Worm (Caenorhabditis elegans) whole organism, L1 larva: ENCODE data around the gene F26F12.5.

ENCODE experiments used
- C16A3.4 ChIP-seq: fragments of 150-350 bp; optimal IDR thresholded peaks from 2 replicates; lab custom pipeline; 2014; ENCODE audit warnings: missing biosample characterization, missing genetic modification characterization
- C34B4.2 ChIP-seq: sonication (generic microtip); optimal IDR thresholded peaks from 2 replicates; lab custom pipeline; 2017; ENCODE audit warnings: mild to moderate bottlenecking, missing genetic modification characterization, missing compliant biosample characterization
- F16B12.6 ChIP-seq: fragments of 150-350 bp; optimal IDR thresholded peaks from 2 replicates; lab custom pipeline; 2014; ENCODE audit warnings: missing biosample characterization, missing genetic modification characterization
- Y116A8C.19 ChIP-seq: sonication (generic microtip); optimal IDR thresholded peaks from 2 replicates; lab custom pipeline; 2016; ENCODE audit warnings: missing compliant biosample characterization, missing genetic modification characterization, borderline replicate concordance
- alr-1 ChIP-seq: fragments of 200-800 bp; sonication (Bioruptor generic); optimal IDR thresholded peaks from 2 replicates; lab custom pipeline; 2018; ENCODE audit warnings: borderline replicate concordance, mild to moderate bottlenecking, missing genetic modification characterization, missing compliant biosample characterization
- aly-2 ChIP-seq: fragments of 150-350 bp; optimal IDR thresholded peaks from 2 replicates; lab custom pipeline; 2014; ENCODE audit warnings: missing biosample characterization, missing genetic modification characterization
- ama-1 ChIP-seq: fragments of 150-350 bp; optimal IDR thresholded peaks from 2 replicates; lab custom pipeline; 2014
- blmp-1 ChIP-seq: fragments of 150-350 bp; optimal IDR thresholded peaks from 2 replicates; lab custom pipeline; 2014; ENCODE audit warnings: missing biosample characterization, missing genetic modification characterization
- ceh-82 ChIP-seq, 3 experiments: fragments of 150-350 bp in 1 of 3; sonication (generic microtip) in 2 of 3; optimal IDR thresholded peaks; 2 replicates each; lab custom pipeline; 2014 to 2017; ENCODE audit warnings: missing biosample characterization in 3 of 3, missing genetic modification characterization in 3 of 3
- ces-1 ChIP-seq: fragments of 150-350 bp; optimal IDR thresholded peaks from 2 replicates; lab custom pipeline; 2014; ENCODE audit warnings: missing biosample characterization, missing genetic modification reagents, missing genetic modification characterization
- dsc-1 ChIP-seq: sonication (generic microtip); optimal IDR thresholded peaks from 2 replicates; lab custom pipeline; 2016; ENCODE audit warnings: mild to moderate bottlenecking, missing genetic modification characterization, missing compliant biosample characterization
- efl-1 ChIP-seq, 4 experiments: fragments of 150-350 bp; optimal IDR thresholded peaks in 3 of 4; peaks in 1 of 4; 1 replicate in 1 of 4; 2 replicates in 3 of 4; lab custom pipeline; 2014; ENCODE audit warnings: missing biosample characterization in 2 of 4, missing genetic modification characterization in 2 of 4, missing genetic modification reagents in 2 of 4
- egl-13 ChIP-seq: sonication (generic microtip); optimal IDR thresholded peaks from 2 replicates; lab custom pipeline; 2016; ENCODE audit warnings: missing genotype, missing genetic modification reagents, missing genetic modification characterization, missing compliant biosample characterization
- egl-27 ChIP-seq, 2 experiments: fragments of 150-350 bp in 1 of 2; sonication (generic microtip); optimal IDR thresholded peaks; 3 replicates each; lab custom pipeline; 2017 to 2018; ENCODE audit warnings: missing biosample characterization in 2 of 2, missing genetic modification characterization in 2 of 2, missing genetic modification reagents in 2 of 2
- fkh-4 ChIP-seq: sonication (generic microtip); optimal IDR thresholded peaks from 2 replicates; lab custom pipeline; 2016; ENCODE audit warnings: missing compliant biosample characterization, missing genetic modification characterization, borderline replicate concordance
- fkh-8 ChIP-seq: sonication (generic microtip); optimal IDR thresholded peaks from 2 replicates; lab custom pipeline; 2016; ENCODE audit warnings: mild to moderate bottlenecking, missing genetic modification characterization, missing compliant biosample characterization
- hlh-17 ChIP-seq: fragments of 200-800 bp; sonication (Bioruptor generic); optimal IDR thresholded peaks from 2 replicates; lab custom pipeline; 2018; ENCODE audit warnings: missing genetic modification characterization, mild to moderate bottlenecking, missing compliant biosample characterization, moderate library complexity, borderline replicate concordance
- hpl-2 ChIP-seq: fragments of 150-350 bp; optimal IDR thresholded peaks from 2 replicates; lab custom pipeline; 2014; ENCODE audit warnings: missing biosample characterization, missing genetic modification reagents, missing genetic modification characterization
- irx-1 ChIP-seq: sonication (generic microtip); optimal IDR thresholded peaks from 2 replicates; lab custom pipeline; 2016; ENCODE audit warnings: missing genetic modification characterization, missing compliant biosample characterization
- isw-1 ChIP-seq: fragments of 200-800 bp; sonication (Bioruptor generic); IDR thresholded peaks from 2 replicates; pipeline ENCODE4 v1.3.6; 2022; ENCODE audit warnings: missing genetic modification characterization, missing compliant biosample characterization
- jun-1 ChIP-seq: fragments of 150-350 bp; optimal IDR thresholded peaks from 2 replicates; lab custom pipeline; 2014; ENCODE audit warnings: missing biosample characterization, missing genetic modification reagents, missing genetic modification characterization
- lin-13 ChIP-seq: fragments of 150-350 bp; optimal IDR thresholded peaks from 2 replicates; lab custom pipeline; 2014; ENCODE audit warnings: missing biosample characterization, missing genetic modification reagents, missing genetic modification characterization
- lin-14 ChIP-seq: fragments of 200-800 bp; sonication (Bioruptor generic); optimal IDR thresholded peaks from 2 replicates; lab custom pipeline; 2018; ENCODE audit warnings: mild to moderate bottlenecking, missing genetic modification characterization, moderate library complexity, missing compliant biosample characterization
- lin-15B ChIP-seq: fragments of 150-350 bp; sonication (generic microtip); optimal IDR thresholded peaks from 3 replicates; lab custom pipeline; 2014; ENCODE audit warnings: missing biosample characterization, missing genetic modification characterization
- lin-39 ChIP-seq: fragments of 150-350 bp; optimal IDR thresholded peaks from 2 replicates; lab custom pipeline; 2014; ENCODE audit warnings: missing biosample characterization, missing genetic modification reagents, missing genetic modification characterization
- lir-3 ChIP-seq: sonication (generic microtip); optimal IDR thresholded peaks from 2 replicates; lab custom pipeline; 2016; ENCODE audit warnings: mild to moderate bottlenecking, missing genetic modification characterization, moderate library complexity, missing compliant biosample characterization; ENCODE audit not compliant: poor library complexity
- mef-2 ChIP-seq: fragments of 150-350 bp; optimal IDR thresholded peaks from 2 replicates; lab custom pipeline; 2014; ENCODE audit warnings: missing biosample characterization, missing genetic modification characterization
- nhr-11 ChIP-seq: fragments of 150-350 bp; optimal IDR thresholded peaks from 2 replicates; lab custom pipeline; 2014; ENCODE audit warnings: missing biosample characterization, missing genetic modification characterization
- nhr-12 ChIP-seq: sonication (generic microtip); optimal IDR thresholded peaks from 2 replicates; lab custom pipeline; 2017; ENCODE audit warnings: missing biosample characterization, missing genetic modification characterization
- nhr-28 ChIP-seq: fragments of 150-350 bp; optimal IDR thresholded peaks from 2 replicates; lab custom pipeline; 2014; ENCODE audit warnings: missing biosample characterization, missing genetic modification characterization
- nhr-84 ChIP-seq: sonication (generic microtip); optimal IDR thresholded peaks from 2 replicates; lab custom pipeline; 2017; ENCODE audit warnings: missing biosample characterization, missing genetic modification characterization
- nhr-85 ChIP-seq: sonication (generic microtip); peaks from one replicate; lab custom pipeline; 2016; ENCODE audit warnings: missing genetic modification characterization, inconsistent platforms, missing compliant biosample characterization
- nhr-90 ChIP-seq: sonication (generic microtip); optimal IDR thresholded peaks from 2 replicates; lab custom pipeline; 2016; ENCODE audit warnings: mild to moderate bottlenecking, missing genetic modification characterization, missing compliant biosample characterization; ENCODE audit not compliant: poor library complexity
- pax-3 ChIP-seq: fragments of 200-800 bp; sonication (Bioruptor generic); optimal IDR thresholded peaks from 2 replicates; lab custom pipeline; 2018; ENCODE audit warnings: mild to moderate bottlenecking, missing genetic modification characterization, moderate library complexity, missing compliant biosample characterization
- rnt-1 ChIP-seq: sonication (generic microtip); optimal IDR thresholded peaks from 2 replicates; lab custom pipeline; 2016; ENCODE audit warnings: mild to moderate bottlenecking, missing genetic modification characterization, moderate library complexity, missing compliant biosample characterization
- snpc-4 ChIP-seq: fragments of 150-350 bp; optimal IDR thresholded peaks from 2 replicates; lab custom pipeline; 2014; ENCODE audit warnings: missing biosample characterization, missing genetic modification characterization
- snu-23 ChIP-seq: sonication (generic microtip); optimal IDR thresholded peaks from 2 replicates; lab custom pipeline; 2016; ENCODE audit warnings: missing genetic modification characterization, missing compliant biosample characterization
- sup-37 ChIP-seq: fragments of 200-800 bp; sonication (Bioruptor generic); optimal IDR thresholded peaks from 2 replicates; lab custom pipeline; 2018; ENCODE audit warnings: mild to moderate bottlenecking, missing genetic modification characterization, missing compliant biosample characterization
- swsn-7 ChIP-seq: sonication (generic microtip); optimal IDR thresholded peaks from 2 replicates; lab custom pipeline; 2016; ENCODE audit warnings: missing genetic modification characterization, missing compliant biosample characterization
- tlp-1 ChIP-seq: fragments of 150-350 bp; optimal IDR thresholded peaks from 2 replicates; lab custom pipeline; 2014; ENCODE audit warnings: missing biosample characterization, missing genetic modification characterization
- unc-62 ChIP-seq: fragments of 150-350 bp; optimal IDR thresholded peaks from 2 replicates; lab custom pipeline; 2014; ENCODE audit warnings: missing biosample characterization, missing genetic modification reagents, missing genetic modification characterization
- unc-86 ChIP-seq: sonication (generic microtip); optimal IDR thresholded peaks from 2 replicates; lab custom pipeline; 2016; ENCODE audit warnings: missing genetic modification characterization, missing compliant biosample characterization
- unc-98 ChIP-seq: fragments of 200-800 bp; sonication (Bioruptor generic); IDR thresholded peaks from 2 replicates; pipeline ENCODE4 v1.3.6; 2022; ENCODE audit warnings: missing genetic modification characterization, missing compliant biosample characterization
- xbp-1 ChIP-seq: sonication (generic microtip); optimal IDR thresholded peaks from 2 replicates; lab custom pipeline; 2016; ENCODE audit warnings: missing genetic modification characterization, missing compliant biosample characterization
- ztf-11 ChIP-seq, 2 experiments: sonication (generic microtip); optimal IDR thresholded peaks; 2 replicates each; lab custom pipeline; 2016 to 2017; ENCODE audit warnings: missing genetic modification characterization in 2 of 2, missing biosample characterization in 1 of 2, missing compliant biosample characterization in 1 of 2
- ztf-4 ChIP-seq: fragments of 150-350 bp; optimal IDR thresholded peaks from 2 replicates; lab custom pipeline; 2014; ENCODE audit warnings: missing biosample characterization, missing genetic modification characterization

The F26F12.5 gene

ce11 chrV:5843415-5844337 lies 21.3 kb downstream of the F26F12.5 start (continued):
- peak in 1 of 2 experiments; percentile 36 for TF ChIP-seq ztf-11 (tag; optimal IDR thresholded peaks at IDR 0.05; lab: Kevin White, UChicago)
- TF ChIP-seq lin-39: no peak
- peak; percentile 47 for TF ChIP-seq ztf-4 (tag; lab: Kevin White, UChicago)
- TF ChIP-seq C16A3.4 (tag; lab: Kevin White, UChicago): peak; percentile 8
- peak; percentile 3 to 12 for TF ChIP-seq efl-1 (optimal IDR thresholded peaks at IDR 0.05; lab: Kevin White, UChicago)
- TF ChIP-seq efl-1 (GFP tag; optimal IDR thresholded peaks at IDR 0.05 in 1 of 2; lab: Kevin White, UChicago): peak in 1 of 2 experiments; percentile 92
- no peak for TF ChIP-seq nhr-28 (tag; lab: Kevin White, UChicago)
- peak; percentile 42 for TF ChIP-seq lin-13 (GFP tag; lab: Kevin White, UChicago)
- TF ChIP-seq ama-1 (lab: Kevin White, UChicago): peak; percentile 75
- no peak for TF ChIP-seq egl-27 (tag; optimal IDR thresholded peaks at IDR 0.05; lab: Kevin White, UChicago)
- no peak for TF ChIP-seq unc-86 (tag; lab: Kevin White, UChicago)
- TF ChIP-seq xbp-1 (tag; lab: Kevin White, UChicago): peak; percentile 11
- no peak; the same call in 1 of the 2 replicates for TF ChIP-seq isw-1 (GFP tag; lab: Robert Waterston, UW)
- no peak for TF ChIP-seq Y116A8C.19 (tag; lab: Kevin White, UChicago)
- peak; percentile 33 for TF ChIP-seq snpc-4 (tag; lab: Kevin White, UChicago)
- TF ChIP-seq tlp-1: no peak
- TF ChIP-seq snu-23 (GFP tag; lab: Kevin White, UChicago): peak; percentile 65
- TF ChIP-seq pax-3 (tag; lab: Kevin White, UChicago): no peak
- peak; percentile 14 for TF ChIP-seq nhr-90 (tag; lab: Kevin White, UChicago)
- TF ChIP-seq C34B4.2 (tag; lab: Kevin White, UChicago): no peak
- TF ChIP-seq swsn-7 (tag; lab: Kevin White, UChicago): peak; percentile 26
- TF ChIP-seq dsc-1 (tag; lab: Kevin White, UChicago): peak; percentile 92
- TF ChIP-seq unc-98 (GFP tag; lab: Robert Waterston, UW): no peak
- no peak for TF ChIP-seq sup-37 (GFP tag; lab: Kevin White, UChicago)
- no peak for TF ChIP-seq hlh-17 (GFP tag; lab: Kevin White, UChicago)
- TF ChIP-seq rnt-1 (tag; lab: Kevin White, UChicago): peak; percentile 83
- no peak for TF ChIP-seq egl-13 (tag; lab: Kevin White, UChicago)
- peak; percentile 73 for TF ChIP-seq nhr-11 (tag; lab: Kevin White, UChicago)

- no peak for TF ChIP-seq fkh-4 (tag; lab: Kevin White, UChicago)
- no peak for TF ChIP-seq hlh-17 (GFP tag; lab: Kevin White, UChicago)
- no peak for TF ChIP-seq nhr-84
- no peak for TF ChIP-seq aly-2
- no peak for TF ChIP-seq alr-1
- TF ChIP-seq blmp-1 (tag; lab: Kevin White, UChicago): no peak
- no peak for TF ChIP-seq fkh-8 (tag; lab: Kevin White, UChicago)
- TF ChIP-seq C34B4.2 (tag; lab: Kevin White, UChicago): no peak
- TF ChIP-seq ztf-11 (tag; optimal IDR thresholded peaks at IDR 0.05; lab: Kevin White, UChicago): no peak
- TF ChIP-seq snpc-4 (tag; lab: Kevin White, UChicago): no peak
- TF ChIP-seq hpl-2 (GFP tag; lab: Kevin White, UChicago): no peak
- TF ChIP-seq pax-3 (tag; lab: Kevin White, UChicago): peak; percentile 54
- no peak for TF ChIP-seq mef-2 (tag; lab: Kevin White, UChicago)
- no peak for TF ChIP-seq jun-1 (tag; lab: Kevin White, UChicago)
- no peak for TF ChIP-seq ces-1 (GFP tag; lab: Kevin White, UChicago)
- no peak for TF ChIP-seq unc-62 (GFP tag; lab: Kevin White, UChicago)
- peak; percentile 66 for TF ChIP-seq nhr-85 (tag; lab: Kevin White, UChicago)
- no peak for TF ChIP-seq F16B12.6
- TF ChIP-seq C16A3.4 (tag; lab: Kevin White, UChicago): no peak
- TF ChIP-seq nhr-12 (tag; lab: Kevin White, UChicago): no peak
- no peak for TF ChIP-seq lin-15B (tag; lab: Kevin White, UChicago)
- TF ChIP-seq ceh-82 (tag; optimal IDR thresholded peaks at IDR 0.05; lab: Kevin White, UChicago): no peak
- TF ChIP-seq nhr-90 (tag; lab: Kevin White, UChicago): no peak
- no peak for TF ChIP-seq lir-3 (tag; lab: Kevin White, UChicago)
- no peak for TF ChIP-seq lin-14 (GFP tag; lab: Kevin White, UChicago)
- no peak for TF ChIP-seq efl-1 (optimal IDR thresholded peaks at IDR 0.05; lab: Kevin White, UChicago)
- peak in 1 of 2 experiments; percentile 74 for TF ChIP-seq efl-1 (GFP tag; optimal IDR thresholded peaks at IDR 0.05 in 1 of 2; lab: Kevin White, UChicago)
- no peak for TF ChIP-seq dsc-1 (tag; lab: Kevin White, UChicago)
- TF ChIP-seq isw-1 (GFP tag; lab: Robert Waterston, UW): no peak
- TF ChIP-seq irx-1 (tag; lab: Kevin White, UChicago): peak; percentile 27
Observed at ce11 chrV:5842507-5843144, 22.4 kb downstream of the F26F12.5 start.
